Fruit fly (Drosophila melanogaster): ENCODE data around the gene CG31869.

dm6 chr2L:10818807-10819206 lies 17.9 kb upstream of the CG31869 start, which contains the start of gene CG6508:
- TF ChIP-seq CTCF (optimal IDR thresholded peaks at IDR 0.05) (no peak), CG8478 (optimal IDR thresholded peaks at IDR 0.05) (no peak)

Measured in S2 (cell line).